Fruit fly (Drosophila melanogaster) whole organism, embryonic: ENCODE results near the gene RhoGAP93B.

Experiments used
- Antp ChIP-seq: fragments of 200-800 bp; sonication (Bioruptor generic); optimal IDR thresholded peaks from 3 replicates; lab custom pipeline; 2016; ENCODE audit warnings: missing biosample characterization, missing genetic modification characterization
- B-H1 ChIP-seq: fragments of 200-800 bp; sonication (Bioruptor generic); IDR thresholded peaks from 3 replicates; pipeline ENCODE4 v1.3.6; 2022; ENCODE audit warnings: missing biosample characterization, missing genetic modification characterization
- CG1024 ChIP-seq: fragments of 200-800 bp; sonication (Bioruptor generic); IDR thresholded peaks from 2 replicates; pipeline ENCODE4 v1.3.6; 2022; ENCODE audit warnings: missing biosample characterization, missing genetic modification characterization
- CG11695 ChIP-seq: fragments of 200-800 bp; sonication (Bioruptor generic); IDR thresholded peaks from 3 replicates; pipeline ENCODE4 v1.3.6; 2022; ENCODE audit warnings: missing biosample characterization, missing genetic modification characterization
- CG12391 ChIP-seq: fragments of 200-800 bp; sonication (Bioruptor generic); optimal IDR thresholded peaks from 3 replicates; lab custom pipeline; 2018; ENCODE audit warnings: missing biosample characterization, mild to moderate bottlenecking, missing genetic modification characterization, moderate library complexity
- CG12659 ChIP-seq: fragments of 200-800 bp; sonication (Bioruptor generic); optimal IDR thresholded peaks from 3 replicates; lab custom pipeline; 2017; ENCODE audit warnings: mild to moderate bottlenecking, missing biosample characterization, missing genetic modification reagents, missing genetic modification characterization
- CG13287 ChIP-seq: fragments of 200-800 bp; sonication (Bioruptor generic); IDR thresholded peaks from 2 replicates; pipeline ENCODE4 v1.3.6; 2022; ENCODE audit warnings: missing biosample characterization, missing genetic modification characterization; ENCODE audit not compliant: partially characterized antibody
- CG15073 ChIP-seq: fragments of 200-800 bp; sonication (Bioruptor generic); optimal IDR thresholded peaks from 2 replicates; lab custom pipeline; 2016; ENCODE audit warnings: missing biosample characterization, missing genetic modification characterization
- CG15479 ChIP-seq: fragments of 200-800 bp; sonication (Bioruptor generic); optimal IDR thresholded peaks from 3 replicates; lab custom pipeline; 2019; ENCODE audit warnings: missing biosample characterization, mild to moderate bottlenecking, missing genetic modification characterization, moderate library complexity
- CG17385 ChIP-seq: fragments of 200-800 bp; sonication (Bioruptor generic); optimal IDR thresholded peaks from 3 replicates; lab custom pipeline; 2018; ENCODE audit warnings: missing biosample characterization, mild to moderate bottlenecking, missing genetic modification characterization
- CG2202 ChIP-seq: fragments of 200-800 bp; sonication (Bioruptor generic); optimal IDR thresholded peaks from 2 replicates; lab custom pipeline; 2018; ENCODE audit warnings: missing biosample characterization, mild to moderate bottlenecking, missing genetic modification characterization
- CG2889 ChIP-seq: fragments of 200-800 bp; sonication (Bioruptor generic); IDR thresholded peaks from 3 replicates; pipeline ENCODE4 v1.3.6; 2022; ENCODE audit warnings: missing biosample characterization, missing genetic modification characterization
- CG34376 ChIP-seq: fragments of 200-800 bp; sonication (Bioruptor generic); optimal IDR thresholded peaks from 2 replicates; lab custom pipeline; 2018; ENCODE audit warnings: missing biosample characterization, mild to moderate bottlenecking, missing genetic modification characterization
- CG3726 ChIP-seq: fragments of 200-800 bp; sonication (Bioruptor generic); IDR thresholded peaks from 3 replicates; pipeline ENCODE4, ENCODE4 v1.3.6; 2022; ENCODE audit warnings: missing biosample characterization, missing genetic modification characterization
- CG4360 ChIP-seq: fragments of 200-800 bp; sonication (Bioruptor generic); IDR thresholded peaks from 2 replicates; pipeline ENCODE4 v1.3.6; 2022; ENCODE audit warnings: missing biosample characterization, missing genetic modification characterization
- CG7928 ChIP-seq: fragments of 200-800 bp; sonication (Bioruptor generic); optimal IDR thresholded peaks from 2 replicates; lab custom pipeline; 2017; ENCODE audit warnings: missing biosample characterization, mild to moderate bottlenecking, missing genetic modification characterization
- CG7987 ChIP-seq: fragments of 200-800 bp; sonication (Bioruptor generic); optimal IDR thresholded peaks from 2 replicates; lab custom pipeline; 2018; ENCODE audit warnings: missing biosample characterization, mild to moderate bottlenecking, missing genetic modification characterization, moderate library complexity
- CG8924 ChIP-seq: fragments of 200-800 bp; optimal IDR thresholded peaks from 3 replicates; lab custom pipeline; 2019; ENCODE audit warnings: missing biosample characterization, mild to moderate bottlenecking, missing genetic modification characterization, moderate library complexity
- CG9932 ChIP-seq: fragments of 200-800 bp; sonication (Bioruptor generic); IDR thresholded peaks from 2 replicates; pipeline ENCODE4 v1.3.6; 2022; ENCODE audit warnings: missing biosample characterization, missing genetic modification characterization
- Chrac-16 ChIP-seq: fragments of 200-800 bp; sonication (Bioruptor generic); optimal IDR thresholded peaks from 3 replicates; lab custom pipeline; 2016; ENCODE audit warnings: missing biosample characterization, missing genetic modification characterization
- Doc2 ChIP-seq: fragments of 200-800 bp; sonication (Bioruptor generic); IDR thresholded peaks from 2 replicates; pipeline ENCODE4 v1.3.6; 2022; ENCODE audit warnings: missing biosample characterization, missing genetic modification characterization
- Doc3 ChIP-seq: fragments of 200-800 bp; sonication (Bioruptor generic); IDR thresholded peaks from 3 replicates; pipeline ENCODE4 v1.3.6; 2022; ENCODE audit warnings: missing biosample characterization, missing genetic modification characterization; ENCODE audit not compliant: partially characterized antibody
- Eip74EF ChIP-seq, 2 experiments: fragments of 200-800 bp in 1 of 2; fragments of >200 bp in 1 of 2; sonication (Bioruptor generic) in 1 of 2; optimal IDR thresholded peaks; 2 replicates each; lab custom pipeline; 2017 to 2019; ENCODE audit warnings: missing biosample characterization in 2 of 2, missing genetic modification characterization in 2 of 2, mild to moderate bottlenecking in 1 of 2, moderate library complexity in 1 of 2
- Ets65A ChIP-seq: fragments of 200-800 bp; sonication (Bioruptor generic); peaks from one replicate; lab custom pipeline; 2016; ENCODE audit warnings: missing biosample characterization, missing genetic modification characterization
- Hsf ChIP-seq: fragments of 200-800 bp; sonication (Bioruptor generic); optimal IDR thresholded peaks from 3 replicates; lab custom pipeline; 2016; ENCODE audit warnings: missing biosample characterization, missing genetic modification characterization
- Myb ChIP-seq: fragments of 200-800 bp; sonication (Bioruptor generic); optimal IDR thresholded peaks from 2 replicates; lab custom pipeline; 2016; ENCODE audit warnings: missing biosample characterization, missing genetic modification characterization
- Nf-YC ChIP-seq: fragments of 200-800 bp; optimal IDR thresholded peaks from 3 replicates; lab custom pipeline; 2019; ENCODE audit warnings: missing biosample characterization, mild to moderate bottlenecking, missing genetic modification characterization, moderate library complexity
- Opbp ChIP-seq: fragments of 200-800 bp; sonication (Bioruptor generic); IDR thresholded peaks from 3 replicates; pipeline ENCODE4 v1.3.6; 2022; ENCODE audit warnings: missing biosample characterization, missing genetic modification characterization; ENCODE audit not compliant: partially characterized antibody
- Sox100B ChIP-seq: fragments of 200-800 bp; sonication (Bioruptor generic); optimal IDR thresholded peaks from 3 replicates; lab custom pipeline; 2018; ENCODE audit warnings: missing biosample characterization, mild to moderate bottlenecking, missing genetic modification characterization
- Spps ChIP-seq: fragments of 200-800 bp; sonication (Bioruptor generic); optimal IDR thresholded peaks from 2 replicates; lab custom pipeline; 2018; ENCODE audit warnings: missing biosample characterization, mild to moderate bottlenecking, missing genetic modification characterization
- Ssrp ChIP-seq: fragments of 200-800 bp; sonication (Bioruptor generic); optimal IDR thresholded peaks from 2 replicates; lab custom pipeline; 2018; ENCODE audit warnings: missing biosample characterization, mild to moderate bottlenecking, missing genetic modification characterization, moderate library complexity
- Trl ChIP-seq, 3 experiments: fragments of >200 bp in 2 of 3; fragments of 200-800 bp in 1 of 3; sonication (Bioruptor generic) in 1 of 3; optimal IDR thresholded peaks; 2 replicates in 1 of 3; 3 replicates in 2 of 3; lab custom pipeline; 2016 to 2017; ENCODE audit warnings: missing biosample characterization in 1 of 3, missing genetic modification characterization in 1 of 3
- Xrp1 ChIP-seq: fragments of 200-800 bp; sonication (Bioruptor generic); IDR thresholded peaks from 2 replicates; pipeline ENCODE4 v1.3.6; 2022; ENCODE audit warnings: missing biosample characterization, missing genetic modification characterization
- bigmax ChIP-seq: fragments of 200-800 bp; sonication (Bioruptor generic); optimal IDR thresholded peaks from 2 replicates; lab custom pipeline; 2018; ENCODE audit warnings: missing biosample characterization, mild to moderate bottlenecking, missing genetic modification characterization
- dan ChIP-seq: fragments of 200-800 bp; sonication (Bioruptor generic); IDR thresholded peaks from 2 replicates; pipeline ENCODE4 v1.3.6; 2022; ENCODE audit warnings: missing biosample characterization, missing genetic modification characterization
- disco-r ChIP-seq: fragments of 200-800 bp; sonication (Bioruptor generic); optimal IDR thresholded peaks from 2 replicates; lab custom pipeline; 2016; ENCODE audit warnings: missing biosample characterization, missing genetic modification characterization
- eve ChIP-seq, 2 experiments: fragments of >200 bp; optimal IDR thresholded peaks; 2 replicates each; lab custom pipeline; 2017; ENCODE audit warnings: missing biosample characterization in 2 of 2, missing genetic modification characterization in 2 of 2
- gce ChIP-seq: fragments of 200-800 bp; sonication (Bioruptor generic); IDR thresholded peaks from 3 replicates; pipeline ENCODE4 v1.3.6; 2022; ENCODE audit warnings: missing biosample characterization, missing genetic modification characterization
- hkb ChIP-seq, 2 experiments: fragments of 200-800 bp in 1 of 2; fragments of >200 bp in 1 of 2; sonication (Bioruptor generic) in 1 of 2; IDR thresholded peaks in 1 of 2; optimal IDR thresholded peaks in 1 of 2; 2 replicates each; pipeline versions ENCODE4 v1.3.6 to Lab custom; 2017 to 2022; ENCODE audit warnings: missing biosample characterization in 1 of 2, missing genetic modification characterization in 1 of 2
- kah ChIP-seq: fragments of 200-800 bp; sonication (Bioruptor generic); optimal IDR thresholded peaks from 2 replicates; lab custom pipeline; 2018; ENCODE audit warnings: missing biosample characterization, mild to moderate bottlenecking, missing genetic modification characterization
- prd ChIP-seq, 3 experiments: fragments of >200 bp in 2 of 3; fragments of 200-800 bp in 1 of 3; sonication (Bioruptor generic) in 1 of 3; optimal IDR thresholded peaks in 2 of 3; IDR thresholded peaks in 1 of 3; 2 replicates in 2 of 3; 3 replicates in 1 of 3; pipeline versions ENCODE4 v1.3.6 to Lab custom; 2017 to 2022; ENCODE audit warnings: missing biosample characterization in 1 of 3, missing genetic modification characterization in 1 of 3
- stwl ChIP-seq: fragments of 200-800 bp; sonication (Bioruptor generic); optimal IDR thresholded peaks from 3 replicates; lab custom pipeline; 2018; ENCODE audit warnings: missing biosample characterization, mild to moderate bottlenecking, missing genetic modification characterization, moderate library complexity
- trh ChIP-seq: fragments of 200-800 bp; sonication (Bioruptor generic); optimal IDR thresholded peaks from 2 replicates; lab custom pipeline; 2016; ENCODE audit warnings: missing biosample characterization, missing genetic modification characterization
- ttk ChIP-seq: fragments of 200-800 bp; sonication (Bioruptor generic); IDR thresholded peaks from 2 replicates; pipeline ENCODE4 v2.1.2; 2022; ENCODE audit warnings: missing biosample characterization, missing genetic modification characterization
- vnd ChIP-seq: fragments of 200-800 bp; sonication (Bioruptor generic); IDR thresholded peaks from 3 replicates; pipeline ENCODE4 v1.3.6; 2022; ENCODE audit warnings: missing biosample characterization, missing genetic modification characterization; ENCODE audit not compliant: partially characterized antibody
- vvl ChIP-seq: fragments of 200-800 bp; sonication (Bioruptor generic); IDR thresholded peaks from 2 replicates; pipeline ENCODE4 v1.3.6; 2022; ENCODE audit warnings: missing biosample characterization, missing genetic modification characterization
- zen ChIP-seq: fragments of 200-800 bp; sonication (Bioruptor generic); optimal IDR thresholded peaks from 3 replicates; lab custom pipeline; 2018; ENCODE audit warnings: missing biosample characterization, mild to moderate bottlenecking, missing genetic modification characterization, moderate library complexity

The RhoGAP93B gene

dm6 chr3R:21112742-21113465, 15.3 kb upstream of the RhoGAP93B start (continued):
- TF ChIP-seq B-H1 (GFP tag; lab: Robert Waterston, UW) = peak; percentile 86
- TF ChIP-seq disco-r = peak; percentile 76
- TF ChIP-seq vnd (GFP tag; lab: Robert Waterston, UW) = no peak
- peak; percentile 68 for TF ChIP-seq trh
- no peak for TF ChIP-seq CG34376 (GFP tag; lab: Kevin White, UChicago)
- peak; percentile 91 for TF ChIP-seq Xrp1 (GFP tag; lab: Robert Waterston, UW)
- peak; percentile 77 for TF ChIP-seq Myb
- peak; percentile 93 for TF ChIP-seq CG7987
- peak; percentile 88 for TF ChIP-seq Antp
- peak; percentile 70 for TF ChIP-seq CG2202 (tag; lab: Kevin White, UChicago)
- peak; percentile 86 for TF ChIP-seq Nf-YC (tag; lab: Kevin White, UChicago)
- TF ChIP-seq prd (optimal IDR thresholded peaks at IDR 0.05; lab: Kevin White, UChicago) = no peak
- TF ChIP-seq prd (GFP tag; IDR thresholded peaks at IDR 0.05; lab: Robert Waterston, UW) = peak; percentile 90
- no peak for TF ChIP-seq eve (GFP tag; optimal IDR thresholded peaks at IDR 0.05; lab: Kevin White, UChicago)
- peak; percentile 80 for TF ChIP-seq CG9932 (GFP tag; lab: Robert Waterston, UW)
- peak; percentile 83 for TF ChIP-seq CG17385 (GFP tag; lab: Kevin White, UChicago)
- peak; percentile 89 for TF ChIP-seq gce (GFP tag; lab: Robert Waterston, UW)
- TF ChIP-seq CG7928 (GFP tag; lab: Kevin White, UChicago) = peak; percentile 35
- peak; percentile 93 for TF ChIP-seq vvl (GFP tag; lab: Robert Waterston, UW)
- TF ChIP-seq Doc2 (GFP tag; lab: Robert Waterston, UW) = no peak
- no peak for TF ChIP-seq CG15479 (GFP tag; lab: Kevin White, UChicago)
- TF ChIP-seq Spps (tag; lab: Kevin White, UChicago) = peak; percentile 82
- TF ChIP-seq Ets65A (GFP tag; lab: Kevin White, UChicago) = peak; percentile 98
- TF ChIP-seq Opbp = no peak
- TF ChIP-seq CG4360 (GFP tag; lab: Robert Waterston, UW) = peak; percentile 51
- peak; percentile 91 for TF ChIP-seq CG11695 (GFP tag; lab: Robert Waterston, UW)
- TF ChIP-seq ttk (GFP tag; lab: Robert Waterston, UW) = peak; percentile 75
- TF ChIP-seq Sox100B (GFP tag; lab: Kevin White, UChicago) = peak; percentile 88
- no peak for TF ChIP-seq hkb (optimal IDR thresholded peaks at IDR 0.05; lab: Kevin White, UChicago)
- TF ChIP-seq hkb (GFP tag; IDR thresholded peaks at IDR 0.05; lab: Robert Waterston, UW) = peak; percentile 94
- peak; percentile 91 for TF ChIP-seq Hsf (GFP tag; lab: Kevin White, UChicago)
- peak; percentile 91 for TF ChIP-seq CG12391 (tag; lab: Kevin White, UChicago)
- TF ChIP-seq CG2889 = peak; percentile 66; the same call in 2 of the 3 replicates
- peak; percentile 86 for TF ChIP-seq CG12659
- peak in 1 of 2 experiments; percentile 39 for TF ChIP-seq Trl (optimal IDR thresholded peaks at IDR 0.05; lab: Kevin White, UChicago)
- TF ChIP-seq Trl (GFP tag; optimal IDR thresholded peaks at IDR 0.05; lab: Kevin White, UChicago) = peak; percentile 88
- TF ChIP-seq bigmax = peak; percentile 27
- TF ChIP-seq Chrac-16 (GFP tag; lab: Kevin White, UChicago) = peak; percentile 80
- TF ChIP-seq CG13287 (GFP tag; lab: Robert Waterston, UW) = no peak
- TF ChIP-seq CG8924 (tag; lab: Kevin White, UChicago) = peak; percentile 90
- peak; percentile 78 for TF ChIP-seq kah (GFP tag; lab: Kevin White, UChicago)
- peak; percentile 15 for TF ChIP-seq stwl (tag; lab: Kevin White, UChicago)
- TF ChIP-seq Doc3 (GFP tag; lab: Robert Waterston, UW) = no peak
- peak; percentile 74; the same call in 1 of the 3 replicates for TF ChIP-seq CG3726 (GFP tag; lab: Robert Waterston, UW)
- peak; percentile 87 for TF ChIP-seq zen
- TF ChIP-seq dan (GFP tag; lab: Robert Waterston, UW) = peak; percentile 47; the same call in 1 of the 2 replicates
- no peak for TF ChIP-seq CG15073 (GFP tag; lab: Kevin White, UChicago)
- peak; percentile 80 for TF ChIP-seq Ssrp (tag; lab: Kevin White, UChicago)
- TF ChIP-seq CG1024 (GFP tag; lab: Robert Waterston, UW) = peak; percentile 74
- peak in 1 of 2 experiments; percentile 92 for TF ChIP-seq Eip74EF (GFP tag; optimal IDR thresholded peaks at IDR 0.05; lab: Kevin White, UChicago)
